Worm (Caenorhabditis elegans): Measurements from ENCODE around the gene fbxb-39.

DNA sequence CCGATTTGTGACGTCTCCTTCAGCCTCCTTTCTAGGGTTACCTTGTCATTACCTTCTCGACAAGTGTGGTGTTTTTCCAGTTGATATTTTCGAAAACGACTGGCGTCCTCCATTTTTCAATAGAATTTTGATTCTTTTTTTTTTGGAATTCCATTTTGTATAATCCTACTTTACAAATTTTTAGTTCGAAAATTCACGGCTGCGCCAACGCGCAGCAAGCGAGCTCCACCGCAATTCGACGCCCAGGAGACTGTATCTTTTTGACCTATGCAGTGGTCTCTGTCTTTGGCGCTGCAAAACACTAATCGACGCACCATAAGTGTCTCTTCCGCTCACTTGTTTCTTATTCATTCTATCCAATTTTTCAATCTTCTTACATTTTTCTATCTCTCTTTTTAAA lies 49.1 kb downstream of the fbxb-39 start, which contains the start of gene fbxc-42:
- TF ChIP-seq rpc-1 (optimal IDR thresholded peaks at IDR 0.05) (no peak), rpc-1 (tag; optimal IDR thresholded peaks at IDR 0.05) (no peak), ama-1 (optimal IDR thresholded peaks at IDR 0.05) (no peak), ama-1 (GFP tag; optimal IDR thresholded peaks at IDR 0.05) (no peak), ztf-6 (GFP tag; IDR thresholded peaks at IDR 0.05) (no peak), die-1 (tag; optimal IDR thresholded peaks at IDR 0.05) (no peak), mcd-1 (GFP tag; IDR thresholded peaks at IDR 0.05) (no peak), unc-62 (GFP tag; optimal IDR thresholded peaks at IDR 0.05) (no peak), F33H1.4 (GFP tag; IDR thresholded peaks at IDR 0.05) (no peak), dpl-1 (GFP tag; optimal IDR thresholded peaks at IDR 0.05) (no peak), F49E8.2 (tag; optimal IDR thresholded peaks at IDR 0.05; ENCODE audit: insufficient read depth) (no peak), F37B4.10 (GFP tag; IDR thresholded peaks at IDR 0.05) (no peak)
